Worm (Caenorhabditis elegans) whole organism, L1 larva: ENCODE measurements around the gene F35G2.1.

ENCODE experiments used
- C16A3.4 ChIP-seq: fragments of 150-350 bp; optimal IDR thresholded peaks from 2 replicates; lab custom pipeline; 2014; ENCODE audit warnings: missing biosample characterization, missing genetic modification characterization
- C34B4.2 ChIP-seq: sonication (generic microtip); optimal IDR thresholded peaks from 2 replicates; lab custom pipeline; 2017; ENCODE audit warnings: mild to moderate bottlenecking, missing genetic modification characterization, missing compliant biosample characterization
- aly-2 ChIP-seq: fragments of 150-350 bp; optimal IDR thresholded peaks from 2 replicates; lab custom pipeline; 2014; ENCODE audit warnings: missing biosample characterization, missing genetic modification characterization
- blmp-1 ChIP-seq: fragments of 150-350 bp; optimal IDR thresholded peaks from 2 replicates; lab custom pipeline; 2014; ENCODE audit warnings: missing biosample characterization, missing genetic modification characterization
- ceh-63 ChIP-seq: fragments of 200-800 bp; sonication (Bioruptor generic); optimal IDR thresholded peaks from 2 replicates; lab custom pipeline; 2018; ENCODE audit warnings: mild to moderate bottlenecking, missing genetic modification characterization, missing compliant biosample characterization
- ceh-88 ChIP-seq: fragments of 200-800 bp; sonication (Bioruptor generic); IDR thresholded peaks from 2 replicates; pipeline ENCODE4 v1.3.6; 2022; ENCODE audit warnings: missing genetic modification characterization, missing compliant biosample characterization
- dpl-1 ChIP-seq, 3 experiments: fragments of 150-350 bp in 2 of 3; sonication (generic microtip) in 1 of 3; optimal IDR thresholded peaks; 2 replicates each; lab custom pipeline; 2014 to 2017; ENCODE audit warnings: missing biosample characterization in 3 of 3, missing genetic modification characterization in 3 of 3, missing genetic modification reagents in 3 of 3
- efl-1 ChIP-seq, 4 experiments: fragments of 150-350 bp; optimal IDR thresholded peaks in 3 of 4; peaks in 1 of 4; 1 replicate in 1 of 4; 2 replicates in 3 of 4; lab custom pipeline; 2014; ENCODE audit warnings: missing biosample characterization in 2 of 4, missing genetic modification characterization in 2 of 4, missing genetic modification reagents in 2 of 4
- efl-3 ChIP-seq: fragments of 200-800 bp; sonication (Bioruptor generic); optimal IDR thresholded peaks from 2 replicates; lab custom pipeline; 2018; ENCODE audit warnings: mild to moderate bottlenecking, missing genetic modification characterization, missing compliant biosample characterization
- egl-13 ChIP-seq: sonication (generic microtip); optimal IDR thresholded peaks from 2 replicates; lab custom pipeline; 2016; ENCODE audit warnings: missing genotype, missing genetic modification reagents, missing genetic modification characterization, missing compliant biosample characterization
- fkh-10 ChIP-seq: sonication (generic microtip); optimal IDR thresholded peaks from 2 replicates; lab custom pipeline; 2017; ENCODE audit warnings: missing biosample characterization, missing genetic modification reagents, missing genetic modification characterization
- grh-1 ChIP-seq: fragments of 200-800 bp; sonication (Bioruptor generic); IDR thresholded peaks from 2 replicates; pipeline ENCODE4 v1.3.6; 2022; ENCODE audit warnings: missing genetic modification reagents, missing genetic modification characterization, missing compliant biosample characterization
- hlh-17 ChIP-seq: fragments of 200-800 bp; sonication (Bioruptor generic); optimal IDR thresholded peaks from 2 replicates; lab custom pipeline; 2018; ENCODE audit warnings: missing genetic modification characterization, mild to moderate bottlenecking, missing compliant biosample characterization, moderate library complexity, borderline replicate concordance
- irx-1 ChIP-seq: sonication (generic microtip); optimal IDR thresholded peaks from 2 replicates; lab custom pipeline; 2016; ENCODE audit warnings: missing genetic modification characterization, missing compliant biosample characterization
- isw-1 ChIP-seq: fragments of 200-800 bp; sonication (Bioruptor generic); IDR thresholded peaks from 2 replicates; pipeline ENCODE4 v1.3.6; 2022; ENCODE audit warnings: missing genetic modification characterization, missing compliant biosample characterization
- lin-14 ChIP-seq: fragments of 200-800 bp; sonication (Bioruptor generic); optimal IDR thresholded peaks from 2 replicates; lab custom pipeline; 2018; ENCODE audit warnings: mild to moderate bottlenecking, missing genetic modification characterization, moderate library complexity, missing compliant biosample characterization
- lin-39 ChIP-seq: fragments of 150-350 bp; optimal IDR thresholded peaks from 2 replicates; lab custom pipeline; 2014; ENCODE audit warnings: missing biosample characterization, missing genetic modification reagents, missing genetic modification characterization
- lir-3 ChIP-seq: sonication (generic microtip); optimal IDR thresholded peaks from 2 replicates; lab custom pipeline; 2016; ENCODE audit warnings: mild to moderate bottlenecking, missing genetic modification characterization, moderate library complexity, missing compliant biosample characterization; ENCODE audit not compliant: poor library complexity
- mab-9 ChIP-seq: fragments of 200-800 bp; sonication (Bioruptor generic); IDR thresholded peaks from 2 replicates; pipeline ENCODE4 v1.3.6; 2022; ENCODE audit warnings: missing genetic modification reagents, missing genetic modification characterization, missing compliant biosample characterization
- mdl-1 ChIP-seq, 2 experiments: fragments of 150-350 bp; optimal IDR thresholded peaks; 2 replicates each; lab custom pipeline; 2014 to 2017; ENCODE audit warnings: missing biosample characterization in 2 of 2, missing genetic modification characterization in 2 of 2, inconsistent platforms in 1 of 2
- nhr-11 ChIP-seq: fragments of 150-350 bp; optimal IDR thresholded peaks from 2 replicates; lab custom pipeline; 2014; ENCODE audit warnings: missing biosample characterization, missing genetic modification characterization
- nhr-12 ChIP-seq: sonication (generic microtip); optimal IDR thresholded peaks from 2 replicates; lab custom pipeline; 2017; ENCODE audit warnings: missing biosample characterization, missing genetic modification characterization
- nhr-19 ChIP-seq: fragments of 200-800 bp; sonication (Bioruptor generic); conservative IDR thresholded peaks from 2 replicates; pipeline ENCODE4 v1.3.6; 2022; ENCODE audit warnings: missing genetic modification characterization, missing compliant biosample characterization
- nhr-76 ChIP-seq: sonication (generic microtip); optimal IDR thresholded peaks from 2 replicates; lab custom pipeline; 2017; ENCODE audit warnings: missing biosample characterization, missing genetic modification characterization
- nhr-84 ChIP-seq: sonication (generic microtip); optimal IDR thresholded peaks from 2 replicates; lab custom pipeline; 2017; ENCODE audit warnings: missing biosample characterization, missing genetic modification characterization
- nhr-85 ChIP-seq: sonication (generic microtip); peaks from one replicate; lab custom pipeline; 2016; ENCODE audit warnings: missing genetic modification characterization, inconsistent platforms, missing compliant biosample characterization
- pax-3 ChIP-seq: fragments of 200-800 bp; sonication (Bioruptor generic); optimal IDR thresholded peaks from 2 replicates; lab custom pipeline; 2018; ENCODE audit warnings: mild to moderate bottlenecking, missing genetic modification characterization, moderate library complexity, missing compliant biosample characterization
- skn-1 ChIP-seq: fragments of 150-350 bp; optimal IDR thresholded peaks from 2 replicates; lab custom pipeline; 2014; ENCODE audit warnings: missing biosample characterization, missing genetic modification characterization
- snpc-4 ChIP-seq: fragments of 150-350 bp; optimal IDR thresholded peaks from 2 replicates; lab custom pipeline; 2014; ENCODE audit warnings: missing biosample characterization, missing genetic modification characterization
- sox-4 ChIP-seq: sonication (generic microtip); optimal IDR thresholded peaks from 2 replicates; lab custom pipeline; 2016; ENCODE audit warnings: missing genetic modification characterization, missing compliant biosample characterization
- tbx-2 ChIP-seq: sonication (generic microtip); optimal IDR thresholded peaks from 2 replicates; lab custom pipeline; 2016; ENCODE audit warnings: missing genetic modification characterization, missing compliant biosample characterization
- unc-86 ChIP-seq: sonication (generic microtip); optimal IDR thresholded peaks from 2 replicates; lab custom pipeline; 2016; ENCODE audit warnings: missing genetic modification characterization, missing compliant biosample characterization
- xbp-1 ChIP-seq: sonication (generic microtip); optimal IDR thresholded peaks from 2 replicates; lab custom pipeline; 2016; ENCODE audit warnings: missing genetic modification characterization, missing compliant biosample characterization
- zag-1 ChIP-seq: fragments of 150-350 bp; optimal IDR thresholded peaks from 2 replicates; lab custom pipeline; 2014; ENCODE audit warnings: missing biosample characterization, missing genetic modification characterization
- ztf-11 ChIP-seq, 2 experiments: sonication (generic microtip); optimal IDR thresholded peaks; 2 replicates each; lab custom pipeline; 2016 to 2017; ENCODE audit warnings: missing genetic modification characterization in 2 of 2, missing biosample characterization in 1 of 2, missing compliant biosample characterization in 1 of 2

F35G2.1 gene

ce11 chrIV:12218253-12218652 is 15.2 kb downstream of the F35G2.1 start:
- no peak for TF ChIP-seq pax-3 (tag; lab: Kevin White, UChicago)
- peak; percentile 27 for TF ChIP-seq blmp-1 (tag; lab: Kevin White, UChicago)

DNA sequence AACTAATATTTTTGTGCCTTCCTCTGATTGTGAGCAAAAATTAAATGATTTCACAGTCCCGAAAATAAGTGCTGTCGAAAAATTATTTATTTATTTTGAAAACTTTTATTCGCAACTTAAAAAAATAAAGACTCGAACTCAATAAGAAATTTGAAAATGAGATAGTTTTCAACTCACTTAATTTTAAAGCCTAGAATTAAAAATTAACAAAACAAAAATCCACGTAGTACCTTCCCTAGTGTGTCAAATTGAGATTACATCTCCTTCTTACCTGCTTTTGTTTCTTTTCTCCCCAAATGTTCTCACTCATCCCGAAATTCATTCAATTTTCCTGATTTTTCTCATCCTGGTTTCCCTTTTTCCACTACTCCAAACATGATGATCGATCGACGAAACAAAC is 16.3 kb downstream of the F35G2.1 start, which contains the start of gene F35G2.5:
Gene F35G2.5, plus strand, starts transcription at position 301 of the 400 bp plus-strand sequence.
- TF ChIP-seq grh-1 (no peak), lir-3 (tag; lab: Kevin White, UChicago) (no peak), dpl-1 (GFP tag; optimal IDR thresholded peaks at IDR 0.05; lab: Kevin White, UChicago) (no peak), lin-39 (tag; lab: Kevin White, UChicago) (no peak), C16A3.4 (no peak), lin-14 (GFP tag; lab: Kevin White, UChicago) (no peak), hlh-17 (GFP tag; lab: Kevin White, UChicago) (no peak), ztf-11 (tag; optimal IDR thresholded peaks at IDR 0.05; lab: Kevin White, UChicago) (no peak), unc-86 (tag; lab: Kevin White, UChicago) (no peak), nhr-76 (tag; lab: Kevin White, UChicago) (no peak), snpc-4 (tag; lab: Kevin White, UChicago) (no peak), egl-13 (no peak), skn-1 (tag; lab: Kevin White, UChicago) (no peak), efl-1 (optimal IDR thresholded peaks at IDR 0.05; lab: Kevin White, UChicago) (no peak), efl-1 (GFP tag; optimal IDR thresholded peaks at IDR 0.05 in 1 of 2; lab: Kevin White, UChicago) (no peak), mdl-1 (tag; optimal IDR thresholded peaks at IDR 0.05; lab: Kevin White, UChicago) (no peak), ceh-63 (GFP tag; lab: Kevin White, UChicago) (no peak), fkh-10 (no peak), tbx-2 (tag; lab: Kevin White, UChicago) (no peak)

- TF ChIP-seq blmp-1 (tag; lab: Kevin White, UChicago) (peak; percentile 21), nhr-12 (tag; lab: Kevin White, UChicago) (no peak), nhr-85 (peak; percentile 20)
- TF ChIP-seq, all 84 proteins: peak for 2
These were observed 24.0 kb downstream of the F35G2.1 start, which contains the start of gene mlt-3 for ce11 chrIV:12227012-12227411. TSS of gene mlt-3 (minus strand) at chrIV:12227112.

DNA sequence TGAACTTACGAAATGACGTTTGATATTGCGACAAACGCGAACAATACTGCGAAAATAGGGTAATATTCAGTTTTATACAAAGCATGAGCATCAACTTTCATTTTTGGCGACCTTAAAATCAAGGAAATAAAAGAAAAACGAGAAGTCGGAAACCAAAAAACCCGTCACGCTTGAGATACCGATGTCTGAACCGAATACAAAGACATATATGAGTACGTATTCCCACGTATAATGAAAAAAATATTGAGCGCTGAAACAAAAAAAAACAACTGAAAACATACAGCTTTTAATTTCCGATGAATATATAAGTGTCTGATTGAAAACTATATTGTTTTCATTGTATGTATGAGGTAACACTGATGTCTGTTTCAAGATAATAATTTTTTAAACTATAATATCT is 26.6 kb downstream of the F35G2.1 start, which contains the start of gene sre-18:
Gene sre-18, minus strand, starts transcription at position 101 of the 400 bp plus-strand sequence.
- TF ChIP-seq xbp-1 (no peak), nhr-11 (tag; lab: Kevin White, UChicago) (no peak), nhr-19 (GFP tag; lab: Robert Waterston, UW) (no peak), snpc-4 (tag; lab: Kevin White, UChicago) (no peak), pax-3 (tag; lab: Kevin White, UChicago) (no peak), sox-4 (tag; lab: Kevin White, UChicago) (no peak), aly-2 (tag; lab: Kevin White, UChicago) (no peak), mab-9 (no peak), irx-1 (no peak), isw-1 (GFP tag; lab: Robert Waterston, UW) (no peak), grh-1 (no peak), ceh-63 (GFP tag; lab: Kevin White, UChicago) (no peak), C34B4.2 (tag; lab: Kevin White, UChicago) (no peak), zag-1 (tag; lab: Kevin White, UChicago) (no peak), ceh-88 (GFP tag; lab: Robert Waterston, UW) (no peak), efl-3 (GFP tag; lab: Kevin White, UChicago) (no peak), ztf-11 (tag; optimal IDR thresholded peaks at IDR 0.05; lab: Kevin White, UChicago) (no peak), nhr-12 (tag; lab: Kevin White, UChicago) (no peak), nhr-84 (no peak)
